Worm (Caenorhabditis elegans): ENCODE data around the gene mrpl-39.
"Not testable (repeated sequence)": the region's sequence is repeated elsewhere in the genome, so short reads cannot be mapped to it uniquely, and the experiment has no call there.

mrpl-39 gene

ce11 chrV:1814784-1815183 is 6.6 kb upstream of the mrpl-39 start, which contains the start of gene Y46H3A.5:
Gene Y46H3A.5, minus strand, starts transcription at chrV:1814884.
- TF ChIP-seq lin-13 (GFP tag; optimal IDR thresholded peaks at IDR 0.05); lin-29 (GFP tag; IDR thresholded peaks at IDR 0.05); nhr-237 (tag; optimal IDR thresholded peaks at IDR 0.05): not testable (repeated sequence)

DNA sequence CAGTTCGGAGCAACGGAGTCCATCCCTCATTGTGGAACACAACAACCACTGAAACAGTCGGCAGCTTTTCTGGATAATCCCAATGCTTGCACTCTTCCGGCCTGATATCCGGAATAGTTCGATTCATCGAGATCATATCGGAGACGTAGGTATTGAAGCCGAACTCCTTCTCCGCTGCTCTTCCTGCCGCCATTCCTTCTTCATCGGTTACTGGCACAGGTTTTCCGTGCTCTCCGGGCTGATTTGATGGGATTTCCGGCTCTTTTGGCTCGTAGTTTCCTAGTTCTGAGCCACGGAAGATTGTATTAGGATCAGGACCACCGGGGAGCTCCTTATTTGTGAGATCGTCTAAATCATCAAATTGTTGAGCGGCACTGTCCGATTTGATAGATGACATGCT is 1.4 kb upstream of the mrpl-39 start:
- TF ChIP-seq set-16 (GFP tag; IDR thresholded peaks at IDR 0.05) (0 out of 2 replicates have a peak, but pooled peaks have one; percentile 13), unc-62 (GFP tag; optimal IDR thresholded peaks at IDR 0.05 in 1 of 2) (peak in 1 of 2 experiments; percentile 71), unc-62 (tag; optimal IDR thresholded peaks at IDR 0.05) (no peak), nhr-111 (GFP tag; optimal IDR thresholded peaks at IDR 0.05) (no peak), F10B5.3 (tag; optimal IDR thresholded peaks at IDR 0.05) (no peak), Y48G9A.11 (GFP tag; IDR thresholded peaks at IDR 0.05) (no peak), ama-1 (optimal IDR thresholded peaks at IDR 0.05) (no peak), pha-4 (GFP tag; IDR thresholded peaks at IDR 0.05) (no peak), pha-4 (tag; optimal IDR thresholded peaks at IDR 0.05) (no peak), dpl-1 (GFP tag; optimal IDR thresholded peaks at IDR 0.05) (no peak), nhr-25 (tag; optimal IDR thresholded peaks at IDR 0.05; ENCODE audit: borderline replicate concordance, insufficient read depth) (no peak), F26F4.8 (GFP tag; conservative IDR thresholded peaks at IDR 0.05) (no peak), ceh-20 (GFP tag; IDR thresholded peaks at IDR 0.05) (no peak), mdl-1 (tag; optimal IDR thresholded peaks at IDR 0.05) (no peak), ZK546.5 (tag; optimal IDR thresholded peaks at IDR 0.05) (no peak), snpc-4 (tag; optimal IDR thresholded peaks at IDR 0.05) (no peak), daf-16 (GFP tag; optimal IDR thresholded peaks at IDR 0.05) (no peak), daf-16 (tag; optimal IDR thresholded peaks at IDR 0.05) (no peak), ctbp-1 (GFP tag; IDR thresholded peaks at IDR 0.05) (no peak), nhr-10 (tag; optimal IDR thresholded peaks at IDR 0.05) (no peak)

- TF ChIP-seq lin-38 (GFP tag; IDR thresholded peaks at IDR 0.05) (peak; percentile 49; the same call in 1 of the 2 replicates), hmg-1.1 (GFP tag; IDR thresholded peaks at IDR 0.05) (no peak)
These were observed 630 bp upstream of the mrpl-39 start for ce11 chrV:1820749-1821148.

- TF ChIP-seq ZK337.2 (GFP tag; IDR thresholded peaks at IDR 0.05) = 0 out of 2 replicates have a peak, but pooled peaks have one; percentile 14
- TF ChIP-seq set-16 (GFP tag; IDR thresholded peaks at IDR 0.05) = peak; percentile 58; the same call in 1 of the 2 replicates
- no peak for TF ChIP-seq dpl-1 (GFP tag; optimal IDR thresholded peaks at IDR 0.05)
- no peak for TF ChIP-seq ama-1 (optimal IDR thresholded peaks at IDR 0.05)
These were observed 3.1 kb downstream of the mrpl-39 start for ce11 chrV:1824528-1824927.

- TF ChIP-seq hlh-30 (tag; optimal IDR thresholded peaks at IDR 0.05; ENCODE audit: insufficient read depth) (peak; percentile 11), daf-8 (GFP tag; IDR thresholded peaks at IDR 0.05) (no peak), mep-1 (tag; optimal IDR thresholded peaks at IDR 0.05) (no peak), ceh-44 (GFP tag; IDR thresholded peaks at IDR 0.05) (no peak), nhr-28 (tag; optimal IDR thresholded peaks at IDR 0.05) (peak; percentile 3), dve-1 (tag; optimal IDR thresholded peaks at IDR 0.05; ENCODE audit: insufficient read depth) (no peak), egl-27 (tag; optimal IDR thresholded peaks at IDR 0.05) (no peak), vab-7 (GFP tag; IDR thresholded peaks at IDR 0.05) (no peak), mxl-3 (GFP tag; optimal IDR thresholded peaks at IDR 0.05) (peak; percentile 80), F49E8.2 (tag; optimal IDR thresholded peaks at IDR 0.05; ENCODE audit: borderline replicate concordance) (no peak), unc-62 (GFP tag; optimal IDR thresholded peaks at IDR 0.05 in 1 of 2) (no peak), unc-62 (tag; optimal IDR thresholded peaks at IDR 0.05) (no peak), mdl-1 (tag; optimal IDR thresholded peaks at IDR 0.05) (peak in 1 of 2 experiments; percentile 20), fos-1 (tag; optimal IDR thresholded peaks at IDR 0.05) (no peak), F37D6.2 (tag; optimal IDR thresholded peaks at IDR 0.05) (no peak)
These were observed 8.6 kb downstream of the mrpl-39 start, which contains the start of gene Y32G9B.1 for ce11 chrV:1829973-1830372. Gene Y32G9B.1, minus strand, starts transcription at chrV:1830073.

Data from whole organism, L4 larva.